Worm (Caenorhabditis elegans) whole organism, midembryonic: Measurements from ENCODE around the gene etr-1.

Source experiments
- T22C8.4 ChIP-seq: fragments of 200-800 bp; sonication (Bioruptor generic); IDR thresholded peaks from 2 replicates; pipeline ENCODE4 v1.3.6; 2022; ENCODE audit warnings: missing genetic modification characterization, missing compliant biosample characterization
- cog-1 ChIP-seq: sonication (generic microtip); optimal IDR thresholded peaks from 2 replicates; lab custom pipeline; 2016; ENCODE audit warnings: missing genetic modification characterization, missing compliant biosample characterization
- flt-1 ChIP-seq: fragments of 200-800 bp; sonication (Bioruptor generic); IDR thresholded peaks from 2 replicates; pipeline ENCODE4 v1.3.6; 2022; ENCODE audit warnings: missing genetic modification characterization, missing compliant biosample characterization
- klf-2 ChIP-seq: fragments of 200-800 bp; sonication (Bioruptor generic); conservative IDR thresholded peaks from 2 replicates; pipeline ENCODE4 v1.3.6; 2022; ENCODE audit warnings: missing genetic modification reagents, missing genetic modification characterization, missing compliant biosample characterization
- med-1 ChIP-seq: sonication (generic microtip); optimal IDR thresholded peaks from 2 replicates; lab custom pipeline; 2017; ENCODE audit warnings: missing genetic modification characterization, mild to moderate bottlenecking, missing compliant biosample characterization, antibody characterized with exemption, missing genetic modification reagents; ENCODE audit not compliant: insufficient read depth
- ref-1 ChIP-seq: fragments of 200-800 bp; sonication (Bioruptor generic); conservative IDR thresholded peaks from 2 replicates; pipeline ENCODE4 v1.3.6; 2022; ENCODE audit warnings: missing genetic modification reagents, missing genetic modification characterization, missing compliant biosample characterization
- tab-1 ChIP-seq: fragments of 200-800 bp; sonication (Bioruptor generic); IDR thresholded peaks from 2 replicates; pipeline ENCODE4 v1.3.6; 2022; ENCODE audit warnings: missing genetic modification characterization, missing compliant biosample characterization
- ztf-23 ChIP-seq: fragments of 200-800 bp; sonication (Bioruptor generic); IDR thresholded peaks from 2 replicates; pipeline ENCODE4 v1.3.6; 2022; ENCODE audit warnings: missing genetic modification reagents, missing genetic modification characterization, missing compliant biosample characterization
- ztf-29 ChIP-seq: fragments of 200-800 bp; sonication (Bioruptor generic); IDR thresholded peaks from 2 replicates; pipeline ENCODE4 v1.3.6; 2022; ENCODE audit warnings: missing genetic modification reagents, missing genetic modification characterization, missing compliant biosample characterization

etr-1 gene

ce11 chrII:162182-162581 lies at the start of gene etr-1:
TSS of gene etr-1 (plus strand) at chrII:162374.
- TF ChIP-seq med-1 (GFP tag; lab: Kevin White, UChicago) (no peak), ztf-23 (GFP tag; lab: Robert Waterston, UW) (no peak), tab-1 (no peak), ref-1 (GFP tag; lab: Robert Waterston, UW) (no peak), klf-2 (GFP tag; lab: Robert Waterston, UW) (no peak), cog-1 (no peak), T22C8.4 (GFP tag; lab: Robert Waterston, UW) (no peak), ztf-29 (GFP tag; lab: Robert Waterston, UW) (no peak), flt-1 (no peak)

ce11 chrII:116916-117315 lies 45.3 kb upstream of the etr-1 start, which contains the start of gene srt-54:
TSS of gene srt-54 (plus strand) at chrII:117216.
- no peak for TF ChIP-seq cog-1
- no peak for TF ChIP-seq ztf-29 (GFP tag; lab: Robert Waterston, UW)

ce11 chrII:121121-121520 lies 41.1 kb upstream of the etr-1 start, which contains the start of gene K10B4.3:
TSS of gene K10B4.3 (minus strand) at chrII:121221.
- no peak for TF ChIP-seq klf-2 (GFP tag; lab: Robert Waterston, UW)
- no peak for TF ChIP-seq flt-1
- TF ChIP-seq cog-1 = no peak
- no peak for TF ChIP-seq ref-1 (GFP tag; lab: Robert Waterston, UW)
- no peak for TF ChIP-seq ztf-29 (GFP tag; lab: Robert Waterston, UW)
- TF ChIP-seq T22C8.4 (GFP tag; lab: Robert Waterston, UW) = no peak
- no peak for TF ChIP-seq med-1 (GFP tag; lab: Kevin White, UChicago)
- TF ChIP-seq ztf-23 (GFP tag; lab: Robert Waterston, UW) = no peak
- no peak for TF ChIP-seq tab-1

ce11 chrII:122008-122407 lies 40.2 kb upstream of the etr-1 start:
- 0 out of 2 replicates have a peak, but pooled peaks have one; percentile 57 for TF ChIP-seq tab-1
- no peak for TF ChIP-seq T22C8.4 (GFP tag; lab: Robert Waterston, UW)
- TF ChIP-seq cog-1 = no peak
- peak; percentile 61; the same call in 1 of the 2 replicates for TF ChIP-seq ztf-23 (GFP tag; lab: Robert Waterston, UW)
- no peak for TF ChIP-seq flt-1

- TF ChIP-seq klf-2 (GFP tag; lab: Robert Waterston, UW) (no peak), tab-1 (no peak), cog-1 (no peak)
These were observed 39.7 kb upstream of the etr-1 start for ce11 chrII:122494-122893.

ce11 chrII:124904-125303 lies 37.3 kb upstream of the etr-1 start, which contains the start of gene nmur-2:
TSS of gene nmur-2 (minus strand) at chrII:125004.
- TF ChIP-seq klf-2 (GFP tag; lab: Robert Waterston, UW) (no peak), med-1 (GFP tag; lab: Kevin White, UChicago) (no peak), T22C8.4 (GFP tag; lab: Robert Waterston, UW) (no peak), cog-1 (no peak), ztf-29 (GFP tag; lab: Robert Waterston, UW) (no peak), ref-1 (GFP tag; lab: Robert Waterston, UW) (no peak), ztf-23 (GFP tag; lab: Robert Waterston, UW) (no peak), tab-1 (no peak), flt-1 (no peak)

- TF ChIP-seq flt-1 (no peak), cog-1 (no peak)
These were observed 33.2 kb upstream of the etr-1 start, which contains the start of gene srd-3 for ce11 chrII:128929-129328. TSS of gene srd-3 (minus strand) at chrII:129029.

ce11 chrII:129770-130169 lies 32.4 kb upstream of the etr-1 start:
- TF ChIP-seq med-1 (GFP tag; lab: Kevin White, UChicago) (no peak), ref-1 (GFP tag; lab: Robert Waterston, UW) (no peak), flt-1 (no peak), klf-2 (GFP tag; lab: Robert Waterston, UW) (no peak), ztf-23 (GFP tag; lab: Robert Waterston, UW) (no peak), tab-1 (no peak), T22C8.4 (GFP tag; lab: Robert Waterston, UW) (no peak), ztf-29 (GFP tag; lab: Robert Waterston, UW) (no peak), cog-1 (no peak)

- no peak for TF ChIP-seq tab-1
- TF ChIP-seq med-1 (GFP tag; lab: Kevin White, UChicago) = no peak
- no peak for TF ChIP-seq cog-1
- no peak for TF ChIP-seq ref-1 (GFP tag; lab: Robert Waterston, UW)
- no peak for TF ChIP-seq T22C8.4 (GFP tag; lab: Robert Waterston, UW)
- TF ChIP-seq flt-1 = no peak
- no peak for TF ChIP-seq klf-2 (GFP tag; lab: Robert Waterston, UW)
- TF ChIP-seq ztf-23 (GFP tag; lab: Robert Waterston, UW) = no peak
- TF ChIP-seq ztf-29 (GFP tag; lab: Robert Waterston, UW) = no peak
These were observed 28.5 kb upstream of the etr-1 start, which contains the start of gene cwn-1 for ce11 chrII:133548-134275. TSS of gene cwn-1 (minus strand) at chrII:133598.

- TF ChIP-seq ref-1 (GFP tag; lab: Robert Waterston, UW) (no peak), ztf-23 (GFP tag; lab: Robert Waterston, UW) (no peak), klf-2 (GFP tag; lab: Robert Waterston, UW) (no peak), cog-1 (no peak), flt-1 (no peak), tab-1 (no peak), med-1 (GFP tag; lab: Kevin White, UChicago) (no peak), ztf-29 (GFP tag; lab: Robert Waterston, UW) (no peak), T22C8.4 (GFP tag; lab: Robert Waterston, UW) (no peak)
These were observed 27.0 kb upstream of the etr-1 start, which contains the start of gene K10B4.1 for ce11 chrII:135166-135565. TSS of gene K10B4.1 (plus strand) at chrII:135466.
